Worm (Caenorhabditis elegans): Measurements from ENCODE around the gene H06H21.37.

Gene H06H21.37

DNA sequence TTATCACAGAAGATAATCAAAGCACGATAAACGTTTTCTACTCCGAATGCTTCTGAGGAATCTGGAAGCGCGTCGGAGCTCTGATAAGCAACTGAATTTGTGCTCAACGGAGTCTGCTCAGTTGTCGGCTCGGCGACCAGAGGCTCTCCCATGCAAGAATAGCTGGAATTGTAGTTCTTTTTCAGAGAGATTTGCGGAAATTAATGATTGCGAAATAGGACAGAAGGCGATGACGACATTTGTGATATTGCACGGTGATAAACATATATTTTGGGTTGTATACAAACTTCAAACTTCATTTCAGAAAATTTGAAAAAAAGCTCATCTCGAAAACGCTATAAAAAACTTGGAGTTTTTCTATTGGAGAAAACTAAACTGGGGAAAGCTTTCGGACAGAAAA lies at the start of gene H06H21.37:
TSS of gene H06H21.37 (minus strand) at position 162 of the 400 bp plus-strand sequence.
- TF ChIP-seq cog-1 (tag; optimal IDR thresholded peaks at IDR 0.05), result no peak
- TF ChIP-seq klf-2 (GFP tag; conservative IDR thresholded peaks at IDR 0.05), result no peak
- no peak for TF ChIP-seq med-1 (GFP tag; optimal IDR thresholded peaks at IDR 0.05; ENCODE audit: insufficient read depth)
- TF ChIP-seq ztf-23 (GFP tag; IDR thresholded peaks at IDR 0.05), result no peak
- TF ChIP-seq ref-1 (GFP tag; conservative IDR thresholded peaks at IDR 0.05), result no peak
- no peak for TF ChIP-seq flt-1 (GFP tag; IDR thresholded peaks at IDR 0.05)
- no peak for TF ChIP-seq ztf-29 (GFP tag; IDR thresholded peaks at IDR 0.05)
- TF ChIP-seq T22C8.4 (GFP tag; IDR thresholded peaks at IDR 0.05), result no peak
- TF ChIP-seq tab-1 (GFP tag; IDR thresholded peaks at IDR 0.05), result no peak

DNA sequence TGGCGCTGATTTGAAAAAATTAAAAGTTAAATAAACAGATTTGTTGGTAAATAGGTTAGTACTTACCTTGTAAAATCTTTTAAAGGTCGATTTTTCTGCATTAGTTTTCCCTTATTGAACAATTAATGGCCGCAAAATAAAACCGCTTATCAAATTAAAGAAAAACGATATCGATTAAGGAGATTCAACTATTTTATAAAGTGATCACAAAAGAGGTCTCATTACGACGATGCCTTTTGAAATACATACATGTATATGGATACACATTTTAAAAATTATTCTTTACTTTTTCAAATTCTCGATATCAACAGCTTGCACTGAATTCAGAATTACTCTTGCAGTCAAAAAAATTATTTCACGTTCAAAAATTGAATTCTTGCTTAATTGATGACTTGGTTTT lies 48.8 kb upstream of the H06H21.37 start, which contains the start of gene Y17G9A.3:
TSS of gene Y17G9A.3 (minus strand) at position 101 of the 400 bp plus-strand sequence.
- no peak for TF ChIP-seq ref-1 (GFP tag; conservative IDR thresholded peaks at IDR 0.05)
- TF ChIP-seq med-1 (GFP tag; optimal IDR thresholded peaks at IDR 0.05; ENCODE audit: insufficient read depth), result no peak
- no peak for TF ChIP-seq klf-2 (GFP tag; conservative IDR thresholded peaks at IDR 0.05)
- no peak for TF ChIP-seq T22C8.4 (GFP tag; IDR thresholded peaks at IDR 0.05)
- TF ChIP-seq ztf-29 (GFP tag; IDR thresholded peaks at IDR 0.05), result no peak
- TF ChIP-seq ztf-23 (GFP tag; IDR thresholded peaks at IDR 0.05), result no peak

DNA sequence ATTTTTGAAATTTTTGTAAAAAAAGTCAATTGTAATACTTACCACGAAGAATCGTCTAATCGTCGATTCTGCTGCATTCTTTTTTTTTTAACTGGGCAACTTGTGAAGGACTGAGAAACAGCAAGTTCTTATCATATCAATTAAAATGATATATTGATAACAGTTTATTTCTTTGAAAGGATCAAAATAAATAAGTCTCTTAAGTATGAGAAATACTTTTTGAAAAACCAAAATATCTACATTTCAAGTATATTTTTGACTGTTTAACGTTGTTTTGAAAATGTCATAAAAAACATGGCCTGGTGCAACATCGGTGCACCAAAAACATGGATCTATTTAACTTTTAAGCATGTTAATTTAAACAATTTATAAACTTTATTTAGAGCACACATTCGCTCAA lies 46.4 kb upstream of the H06H21.37 start, which contains the start of gene Y17G9A.2:
TSS of gene Y17G9A.2 (minus strand) at position 101 of the 400 bp plus-strand sequence.
- no peak for TF ChIP-seq med-1 (GFP tag; optimal IDR thresholded peaks at IDR 0.05; ENCODE audit: insufficient read depth)
- TF ChIP-seq ztf-29 (GFP tag; IDR thresholded peaks at IDR 0.05), result no peak
- TF ChIP-seq tab-1 (GFP tag; IDR thresholded peaks at IDR 0.05), result no peak
- TF ChIP-seq cog-1 (tag; optimal IDR thresholded peaks at IDR 0.05), result no peak
- no peak for TF ChIP-seq klf-2 (GFP tag; conservative IDR thresholded peaks at IDR 0.05)
- TF ChIP-seq ztf-23 (GFP tag; IDR thresholded peaks at IDR 0.05), result no peak
- no peak for TF ChIP-seq T22C8.4 (GFP tag; IDR thresholded peaks at IDR 0.05)
- TF ChIP-seq ref-1 (GFP tag; conservative IDR thresholded peaks at IDR 0.05), result no peak
- no peak for TF ChIP-seq flt-1 (GFP tag; IDR thresholded peaks at IDR 0.05)

DNA sequence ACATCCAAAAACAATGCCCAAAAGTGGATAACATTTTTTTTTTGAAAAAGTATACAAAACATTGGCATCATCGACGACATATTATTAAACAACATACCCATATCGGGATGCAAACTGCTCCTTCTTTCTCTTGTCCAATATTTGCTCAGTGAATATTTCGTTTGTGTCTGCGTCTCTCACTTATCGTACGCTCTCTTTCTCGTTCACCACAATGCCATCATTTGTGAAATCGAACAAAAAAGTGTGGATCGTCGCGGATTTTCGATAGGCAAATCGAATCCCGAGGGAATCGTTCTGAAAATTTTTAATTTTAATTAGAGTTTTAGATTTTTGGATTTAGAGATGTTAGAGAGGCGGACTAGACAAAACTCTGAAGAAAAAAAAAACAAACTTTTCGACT lies 37.0 kb upstream of the H06H21.37 start, which contains the start of gene tat-2:
TSS of gene tat-2 (minus strand) at position 101 of the 400 bp plus-strand sequence.
- TF ChIP-seq cog-1 (tag; optimal IDR thresholded peaks at IDR 0.05), result no peak
- no peak for TF ChIP-seq med-1 (GFP tag; optimal IDR thresholded peaks at IDR 0.05; ENCODE audit: insufficient read depth)
- TF ChIP-seq ref-1 (GFP tag; conservative IDR thresholded peaks at IDR 0.05), result no peak
- no peak for TF ChIP-seq klf-2 (GFP tag; conservative IDR thresholded peaks at IDR 0.05)

DNA sequence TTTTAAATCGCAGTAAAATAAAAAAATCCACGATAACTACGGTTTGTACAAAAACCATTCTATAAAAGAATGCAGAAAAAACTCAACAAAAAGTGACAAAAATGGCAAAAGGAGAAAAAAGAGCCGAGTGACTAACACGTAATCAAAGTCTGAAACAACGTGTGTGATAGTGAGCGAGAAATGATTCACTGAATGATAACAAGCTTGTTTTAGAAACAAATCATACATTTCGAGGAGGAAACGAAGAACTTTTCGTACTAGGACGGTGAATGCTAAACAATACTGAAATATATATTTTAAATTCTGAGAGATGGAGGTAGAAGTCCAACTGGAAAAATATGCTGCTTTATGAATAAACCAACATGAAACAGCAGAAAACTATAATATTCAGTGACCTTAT lies 32.3 kb upstream of the H06H21.37 start:
- no peak for TF ChIP-seq ztf-29 (GFP tag; IDR thresholded peaks at IDR 0.05)
- TF ChIP-seq ztf-23 (GFP tag; IDR thresholded peaks at IDR 0.05), result no peak
- no peak for TF ChIP-seq ref-1 (GFP tag; conservative IDR thresholded peaks at IDR 0.05)
- TF ChIP-seq tab-1 (GFP tag; IDR thresholded peaks at IDR 0.05), result no peak
- no peak for TF ChIP-seq flt-1 (GFP tag; IDR thresholded peaks at IDR 0.05)
- TF ChIP-seq T22C8.4 (GFP tag; IDR thresholded peaks at IDR 0.05), result no peak
- no peak for TF ChIP-seq klf-2 (GFP tag; conservative IDR thresholded peaks at IDR 0.05)
- TF ChIP-seq med-1 (GFP tag; optimal IDR thresholded peaks at IDR 0.05; ENCODE audit: insufficient read depth), result no peak
- TF ChIP-seq cog-1 (tag; optimal IDR thresholded peaks at IDR 0.05), result no peak

DNA sequence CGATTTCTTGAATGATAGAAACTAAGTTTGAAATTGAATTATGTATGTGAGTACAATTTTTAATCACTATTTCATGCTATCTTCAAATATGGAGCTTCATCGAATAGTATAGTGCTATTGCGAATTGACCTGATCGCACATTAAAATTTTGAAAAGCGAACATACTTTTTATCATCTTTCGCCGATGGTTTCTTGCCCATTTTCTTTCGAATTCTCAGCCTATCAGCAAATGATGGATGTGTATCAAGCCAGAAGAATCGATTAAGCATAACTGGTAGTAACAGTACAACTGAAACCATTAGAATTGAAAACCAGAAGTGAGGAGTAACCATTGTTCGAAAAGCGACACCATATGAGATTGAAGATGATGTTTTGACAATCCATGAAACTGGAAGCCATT lies 19.9 kb upstream of the H06H21.37 start:
- no peak for TF ChIP-seq cog-1 (tag; optimal IDR thresholded peaks at IDR 0.05)
- TF ChIP-seq med-1 (GFP tag; optimal IDR thresholded peaks at IDR 0.05; ENCODE audit: insufficient read depth), result no peak
- TF ChIP-seq ztf-29 (GFP tag; IDR thresholded peaks at IDR 0.05), result no peak
- TF ChIP-seq ztf-23 (GFP tag; IDR thresholded peaks at IDR 0.05), result no peak
- TF ChIP-seq ref-1 (GFP tag; conservative IDR thresholded peaks at IDR 0.05), result no peak
- TF ChIP-seq flt-1 (GFP tag; IDR thresholded peaks at IDR 0.05), result no peak
- TF ChIP-seq klf-2 (GFP tag; conservative IDR thresholded peaks at IDR 0.05), result no peak
- TF ChIP-seq T22C8.4 (GFP tag; IDR thresholded peaks at IDR 0.05), result no peak
- no peak for TF ChIP-seq tab-1 (GFP tag; IDR thresholded peaks at IDR 0.05)

DNA sequence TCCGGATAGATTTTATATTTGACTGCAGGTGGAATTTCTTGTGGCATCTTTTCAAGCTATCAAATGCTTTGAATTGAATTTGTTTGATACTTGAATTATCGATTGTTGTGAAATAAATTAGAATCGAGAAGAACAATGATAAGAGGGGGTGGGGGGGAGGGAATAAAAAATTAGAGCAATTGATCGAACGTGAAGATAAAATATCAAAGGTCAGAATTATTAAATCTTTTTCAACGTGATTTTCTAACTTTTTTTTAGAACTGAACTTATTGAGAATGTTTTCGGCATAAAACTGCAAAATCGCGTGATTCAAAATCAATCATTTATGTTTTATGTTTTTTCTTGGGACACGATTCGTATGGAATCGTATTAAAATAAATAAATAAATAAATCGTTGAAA lies 17.4 kb upstream of the H06H21.37 start, which contains the start of gene mpz-4:
TSS of gene mpz-4 (minus strand) at position 101 of the 400 bp plus-strand sequence.
- no peak for TF ChIP-seq flt-1 (GFP tag; IDR thresholded peaks at IDR 0.05)
- TF ChIP-seq ztf-23 (GFP tag; IDR thresholded peaks at IDR 0.05), result no peak
- TF ChIP-seq tab-1 (GFP tag; IDR thresholded peaks at IDR 0.05), result no peak
- TF ChIP-seq ref-1 (GFP tag; conservative IDR thresholded peaks at IDR 0.05), result no peak
- no peak for TF ChIP-seq ztf-29 (GFP tag; IDR thresholded peaks at IDR 0.05)

DNA sequence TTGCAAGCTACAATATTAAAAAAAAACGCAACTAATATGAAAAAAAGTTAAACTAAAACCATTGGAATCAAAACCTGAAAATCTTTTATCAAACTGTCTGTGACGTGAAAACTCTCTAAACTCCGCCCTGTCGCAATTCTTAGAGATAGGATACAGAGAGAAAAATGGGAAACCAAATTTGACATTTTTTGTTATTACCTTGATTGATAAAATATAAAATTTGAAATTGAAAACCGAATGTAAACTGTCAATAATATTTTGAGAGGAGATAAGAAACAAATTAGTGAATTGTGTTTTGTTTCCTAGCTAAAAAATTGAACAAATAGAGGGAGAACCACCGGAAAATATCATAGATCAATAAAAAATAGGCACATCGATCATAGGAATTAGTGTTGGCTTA lies 12.1 kb upstream of the H06H21.37 start:
- no peak for TF ChIP-seq T22C8.4 (GFP tag; IDR thresholded peaks at IDR 0.05)
- TF ChIP-seq cog-1 (tag; optimal IDR thresholded peaks at IDR 0.05), result no peak
- TF ChIP-seq flt-1 (GFP tag; IDR thresholded peaks at IDR 0.05), result no peak
- no peak for TF ChIP-seq klf-2 (GFP tag; conservative IDR thresholded peaks at IDR 0.05)
- TF ChIP-seq ztf-29 (GFP tag; IDR thresholded peaks at IDR 0.05), result no peak
- TF ChIP-seq med-1 (GFP tag; optimal IDR thresholded peaks at IDR 0.05; ENCODE audit: insufficient read depth), result no peak
- no peak for TF ChIP-seq tab-1 (GFP tag; IDR thresholded peaks at IDR 0.05)
- TF ChIP-seq ztf-23 (GFP tag; IDR thresholded peaks at IDR 0.05), result no peak
- no peak for TF ChIP-seq ref-1 (GFP tag; conservative IDR thresholded peaks at IDR 0.05)

DNA sequence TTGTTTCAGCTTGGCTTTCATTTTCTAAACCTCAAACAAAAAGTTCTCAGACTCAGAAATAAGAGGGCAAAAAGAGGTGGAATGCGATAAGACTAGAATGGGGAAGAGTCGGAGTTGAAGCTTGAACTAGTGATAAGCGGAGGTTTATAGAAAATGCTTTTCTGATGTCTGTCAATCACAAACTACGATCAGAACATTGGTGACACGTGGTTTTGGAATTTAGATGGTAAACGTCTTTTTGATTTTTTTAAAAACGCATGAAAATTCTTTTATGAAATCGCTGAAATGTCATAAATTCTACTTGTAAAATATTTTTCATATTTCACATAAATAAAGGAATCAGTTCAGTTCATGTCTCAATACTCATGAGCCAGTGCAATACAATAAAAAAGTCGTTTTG lies 11.3 kb upstream of the H06H21.37 start, which contains the start of gene H06H21.8:
TSS of gene H06H21.8 (minus strand) at position 78 of the 400 bp plus-strand sequence.
- TF ChIP-seq flt-1 (GFP tag; IDR thresholded peaks at IDR 0.05), result no peak
- no peak for TF ChIP-seq cog-1 (tag; optimal IDR thresholded peaks at IDR 0.05)
- TF ChIP-seq T22C8.4 (GFP tag; IDR thresholded peaks at IDR 0.05), result no peak
- no peak for TF ChIP-seq med-1 (GFP tag; optimal IDR thresholded peaks at IDR 0.05; ENCODE audit: insufficient read depth)
- no peak for TF ChIP-seq ztf-29 (GFP tag; IDR thresholded peaks at IDR 0.05)
- TF ChIP-seq ref-1 (GFP tag; conservative IDR thresholded peaks at IDR 0.05), result no peak
- TF ChIP-seq ztf-23 (GFP tag; IDR thresholded peaks at IDR 0.05), result no peak
- no peak for TF ChIP-seq klf-2 (GFP tag; conservative IDR thresholded peaks at IDR 0.05)
- TF ChIP-seq tab-1 (GFP tag; IDR thresholded peaks at IDR 0.05), result no peak

DNA sequence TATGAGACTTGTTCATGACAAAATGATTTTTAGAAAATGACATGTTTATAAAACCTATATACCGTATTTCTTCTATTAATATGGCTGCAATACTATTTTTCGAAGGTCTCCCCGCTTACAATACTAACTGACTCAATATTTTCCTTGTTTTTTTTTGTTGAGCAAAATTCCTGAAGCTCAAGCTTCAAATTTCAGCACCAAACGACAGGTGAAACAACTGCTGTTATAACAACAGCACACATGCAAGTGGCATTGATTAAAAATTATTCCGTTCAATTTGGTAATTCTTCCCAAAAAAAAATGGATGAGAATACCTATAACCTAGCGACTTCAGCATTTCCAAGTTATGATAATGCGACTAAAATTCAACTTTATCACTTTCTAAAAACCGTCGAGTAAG lies 4.4 kb upstream of the H06H21.37 start, which contains the start of gene srw-94:
TSS of gene srw-94 (plus strand) at position 301 of the 400 bp plus-strand sequence.
- no peak for TF ChIP-seq tab-1 (GFP tag; IDR thresholded peaks at IDR 0.05)
- TF ChIP-seq ztf-23 (GFP tag; IDR thresholded peaks at IDR 0.05), result no peak
- TF ChIP-seq T22C8.4 (GFP tag; IDR thresholded peaks at IDR 0.05), result no peak
- no peak for TF ChIP-seq med-1 (GFP tag; optimal IDR thresholded peaks at IDR 0.05; ENCODE audit: insufficient read depth)
- TF ChIP-seq flt-1 (GFP tag; IDR thresholded peaks at IDR 0.05), result no peak
- TF ChIP-seq ref-1 (GFP tag; conservative IDR thresholded peaks at IDR 0.05), result no peak
- TF ChIP-seq ztf-29 (GFP tag; IDR thresholded peaks at IDR 0.05), result no peak
- no peak for TF ChIP-seq cog-1 (tag; optimal IDR thresholded peaks at IDR 0.05)
- TF ChIP-seq klf-2 (GFP tag; conservative IDR thresholded peaks at IDR 0.05), result no peak
